Worm (Caenorhabditis elegans) whole organism, L1 larva: ENCODE data around the gene gst-7.
A peak's percentile ranks its signal among the peaks of the same experiment; 100 is the strongest.

Experiments
- C16A3.4 ChIP-seq: fragments of 150-350 bp; optimal IDR thresholded peaks from 2 replicates; lab custom pipeline; 2014; ENCODE audit warnings: missing biosample characterization, missing genetic modification characterization
- C34B4.2 ChIP-seq: sonication (generic microtip); optimal IDR thresholded peaks from 2 replicates; lab custom pipeline; 2017; ENCODE audit warnings: mild to moderate bottlenecking, missing genetic modification characterization, missing compliant biosample characterization
- F16B12.6 ChIP-seq: fragments of 150-350 bp; optimal IDR thresholded peaks from 2 replicates; lab custom pipeline; 2014; ENCODE audit warnings: missing biosample characterization, missing genetic modification characterization
- Y116A8C.19 ChIP-seq: sonication (generic microtip); optimal IDR thresholded peaks from 2 replicates; lab custom pipeline; 2016; ENCODE audit warnings: missing compliant biosample characterization, missing genetic modification characterization, borderline replicate concordance
- aly-2 ChIP-seq: fragments of 150-350 bp; optimal IDR thresholded peaks from 2 replicates; lab custom pipeline; 2014; ENCODE audit warnings: missing biosample characterization, missing genetic modification characterization
- ama-1 ChIP-seq: fragments of 150-350 bp; optimal IDR thresholded peaks from 2 replicates; lab custom pipeline; 2014
- blmp-1 ChIP-seq: fragments of 150-350 bp; optimal IDR thresholded peaks from 2 replicates; lab custom pipeline; 2014; ENCODE audit warnings: missing biosample characterization, missing genetic modification characterization
- ceh-8 ChIP-seq: fragments of 200-800 bp; sonication (Bioruptor generic); optimal IDR thresholded peaks from 2 replicates; lab custom pipeline; 2018; ENCODE audit warnings: mild to moderate bottlenecking, missing genetic modification characterization, moderate library complexity, missing compliant biosample characterization
- ces-1 ChIP-seq: fragments of 150-350 bp; optimal IDR thresholded peaks from 2 replicates; lab custom pipeline; 2014; ENCODE audit warnings: missing biosample characterization, missing genetic modification reagents, missing genetic modification characterization
- dpl-1 ChIP-seq, 3 experiments: fragments of 150-350 bp in 2 of 3; sonication (generic microtip) in 1 of 3; optimal IDR thresholded peaks; 2 replicates each; lab custom pipeline; 2014 to 2017; ENCODE audit warnings: missing biosample characterization in 3 of 3, missing genetic modification characterization in 3 of 3, missing genetic modification reagents in 3 of 3
- efl-3 ChIP-seq: fragments of 200-800 bp; sonication (Bioruptor generic); optimal IDR thresholded peaks from 2 replicates; lab custom pipeline; 2018; ENCODE audit warnings: mild to moderate bottlenecking, missing genetic modification characterization, missing compliant biosample characterization
- elt-3 ChIP-seq, 6 experiments: fragments of 150-350 bp in 1 of 6; sonication (generic microtip); optimal IDR thresholded peaks; 2 replicates each; lab custom pipeline; 2017 to 2018; ENCODE audit warnings: missing biosample characterization in 6 of 6, missing genetic modification characterization in 6 of 6, inconsistent platforms in 1 of 6
- ets-5 ChIP-seq: fragments of 200-800 bp; sonication (Bioruptor generic); IDR thresholded peaks from 2 replicates; pipeline ENCODE4 v1.3.6; 2022; ENCODE audit warnings: missing genetic modification characterization, missing compliant biosample characterization
- fkh-10 ChIP-seq: sonication (generic microtip); optimal IDR thresholded peaks from 2 replicates; lab custom pipeline; 2017; ENCODE audit warnings: missing biosample characterization, missing genetic modification reagents, missing genetic modification characterization
- fkh-4 ChIP-seq: sonication (generic microtip); optimal IDR thresholded peaks from 2 replicates; lab custom pipeline; 2016; ENCODE audit warnings: missing compliant biosample characterization, missing genetic modification characterization, borderline replicate concordance
- fkh-8 ChIP-seq: sonication (generic microtip); optimal IDR thresholded peaks from 2 replicates; lab custom pipeline; 2016; ENCODE audit warnings: mild to moderate bottlenecking, missing genetic modification characterization, missing compliant biosample characterization
- grh-1 ChIP-seq: fragments of 200-800 bp; sonication (Bioruptor generic); IDR thresholded peaks from 2 replicates; pipeline ENCODE4 v1.3.6; 2022; ENCODE audit warnings: missing genetic modification reagents, missing genetic modification characterization, missing compliant biosample characterization
- hlh-17 ChIP-seq: fragments of 200-800 bp; sonication (Bioruptor generic); optimal IDR thresholded peaks from 2 replicates; lab custom pipeline; 2018; ENCODE audit warnings: missing genetic modification characterization, mild to moderate bottlenecking, missing compliant biosample characterization, moderate library complexity, borderline replicate concordance
- hlh-4 ChIP-seq: sonication (generic microtip); optimal IDR thresholded peaks from 2 replicates; lab custom pipeline; 2016; ENCODE audit warnings: mild to moderate bottlenecking, missing genetic modification characterization, missing compliant biosample characterization
- isw-1 ChIP-seq: fragments of 200-800 bp; sonication (Bioruptor generic); IDR thresholded peaks from 2 replicates; pipeline ENCODE4 v1.3.6; 2022; ENCODE audit warnings: missing genetic modification characterization, missing compliant biosample characterization
- lin-13 ChIP-seq: fragments of 150-350 bp; optimal IDR thresholded peaks from 2 replicates; lab custom pipeline; 2014; ENCODE audit warnings: missing biosample characterization, missing genetic modification reagents, missing genetic modification characterization
- lin-14 ChIP-seq: fragments of 200-800 bp; sonication (Bioruptor generic); optimal IDR thresholded peaks from 2 replicates; lab custom pipeline; 2018; ENCODE audit warnings: mild to moderate bottlenecking, missing genetic modification characterization, moderate library complexity, missing compliant biosample characterization
- lin-35 ChIP-seq, 2 experiments: fragments of 150-350 bp; optimal IDR thresholded peaks; 2 replicates each; lab custom pipeline; 2014; ENCODE audit warnings: missing biosample characterization in 2 of 2, missing genetic modification characterization in 2 of 2, missing genetic modification reagents in 2 of 2
- lin-39 ChIP-seq: fragments of 150-350 bp; optimal IDR thresholded peaks from 2 replicates; lab custom pipeline; 2014; ENCODE audit warnings: missing biosample characterization, missing genetic modification reagents, missing genetic modification characterization
- mab-9 ChIP-seq: fragments of 200-800 bp; sonication (Bioruptor generic); IDR thresholded peaks from 2 replicates; pipeline ENCODE4 v1.3.6; 2022; ENCODE audit warnings: missing genetic modification reagents, missing genetic modification characterization, missing compliant biosample characterization
- mep-1 ChIP-seq: fragments of 150-350 bp; optimal IDR thresholded peaks from 2 replicates; lab custom pipeline; 2014; ENCODE audit warnings: missing biosample characterization, missing genetic modification characterization
- nhr-11 ChIP-seq: fragments of 150-350 bp; optimal IDR thresholded peaks from 2 replicates; lab custom pipeline; 2014; ENCODE audit warnings: missing biosample characterization, missing genetic modification characterization
- nhr-12 ChIP-seq: sonication (generic microtip); optimal IDR thresholded peaks from 2 replicates; lab custom pipeline; 2017; ENCODE audit warnings: missing biosample characterization, missing genetic modification characterization
- nhr-19 ChIP-seq: fragments of 200-800 bp; sonication (Bioruptor generic); conservative IDR thresholded peaks from 2 replicates; pipeline ENCODE4 v1.3.6; 2022; ENCODE audit warnings: missing genetic modification characterization, missing compliant biosample characterization
- nhr-20 ChIP-seq: sonication (generic microtip); optimal IDR thresholded peaks from 2 replicates; lab custom pipeline; 2016; ENCODE audit warnings: mild to moderate bottlenecking, missing genetic modification characterization, missing compliant biosample characterization
- nhr-237 ChIP-seq: fragments of 150-350 bp; optimal IDR thresholded peaks from 2 replicates; lab custom pipeline; 2014; ENCODE audit warnings: missing biosample characterization, missing genetic modification characterization
- nhr-28 ChIP-seq: fragments of 150-350 bp; optimal IDR thresholded peaks from 2 replicates; lab custom pipeline; 2014; ENCODE audit warnings: missing biosample characterization, missing genetic modification characterization
- nhr-47 ChIP-seq: sonication (generic microtip); optimal IDR thresholded peaks from 2 replicates; lab custom pipeline; 2016; ENCODE audit warnings: mild to moderate bottlenecking, missing genetic modification characterization, moderate library complexity, missing compliant biosample characterization
- nhr-84 ChIP-seq: sonication (generic microtip); optimal IDR thresholded peaks from 2 replicates; lab custom pipeline; 2017; ENCODE audit warnings: missing biosample characterization, missing genetic modification characterization
- nhr-90 ChIP-seq: sonication (generic microtip); optimal IDR thresholded peaks from 2 replicates; lab custom pipeline; 2016; ENCODE audit warnings: mild to moderate bottlenecking, missing genetic modification characterization, missing compliant biosample characterization; ENCODE audit not compliant: poor library complexity
- pag-3 ChIP-seq: sonication (generic microtip); optimal IDR thresholded peaks from 2 replicates; lab custom pipeline; 2017; ENCODE audit warnings: missing genetic modification characterization, mild to moderate bottlenecking, missing compliant biosample characterization, antibody characterized with exemption, borderline replicate concordance; ENCODE audit not compliant: insufficient read depth
- pax-3 ChIP-seq: fragments of 200-800 bp; sonication (Bioruptor generic); optimal IDR thresholded peaks from 2 replicates; lab custom pipeline; 2018; ENCODE audit warnings: mild to moderate bottlenecking, missing genetic modification characterization, moderate library complexity, missing compliant biosample characterization
- rnt-1 ChIP-seq: sonication (generic microtip); optimal IDR thresholded peaks from 2 replicates; lab custom pipeline; 2016; ENCODE audit warnings: mild to moderate bottlenecking, missing genetic modification characterization, moderate library complexity, missing compliant biosample characterization
- skn-1 ChIP-seq: fragments of 150-350 bp; optimal IDR thresholded peaks from 2 replicates; lab custom pipeline; 2014; ENCODE audit warnings: missing biosample characterization, missing genetic modification characterization
- snpc-4 ChIP-seq: fragments of 150-350 bp; optimal IDR thresholded peaks from 2 replicates; lab custom pipeline; 2014; ENCODE audit warnings: missing biosample characterization, missing genetic modification characterization
- snu-23 ChIP-seq: sonication (generic microtip); optimal IDR thresholded peaks from 2 replicates; lab custom pipeline; 2016; ENCODE audit warnings: missing genetic modification characterization, missing compliant biosample characterization
- sox-4 ChIP-seq: sonication (generic microtip); optimal IDR thresholded peaks from 2 replicates; lab custom pipeline; 2016; ENCODE audit warnings: missing genetic modification characterization, missing compliant biosample characterization
- swsn-7 ChIP-seq: sonication (generic microtip); optimal IDR thresholded peaks from 2 replicates; lab custom pipeline; 2016; ENCODE audit warnings: missing genetic modification characterization, missing compliant biosample characterization
- tbx-2 ChIP-seq: sonication (generic microtip); optimal IDR thresholded peaks from 2 replicates; lab custom pipeline; 2016; ENCODE audit warnings: missing genetic modification characterization, missing compliant biosample characterization
- tlp-1 ChIP-seq: fragments of 150-350 bp; optimal IDR thresholded peaks from 2 replicates; lab custom pipeline; 2014; ENCODE audit warnings: missing biosample characterization, missing genetic modification characterization
- unc-130 ChIP-seq: fragments of 150-350 bp; optimal IDR thresholded peaks from 2 replicates; lab custom pipeline; 2017; ENCODE audit warnings: missing biosample characterization, missing genetic modification characterization, inconsistent platforms
- unc-30 ChIP-seq: sonication (generic microtip); optimal IDR thresholded peaks from 2 replicates; lab custom pipeline; 2017; ENCODE audit warnings: missing biosample characterization, missing genetic modification characterization
- xbp-1 ChIP-seq: sonication (generic microtip); optimal IDR thresholded peaks from 2 replicates; lab custom pipeline; 2016; ENCODE audit warnings: missing genetic modification characterization, missing compliant biosample characterization

gst-7 gene

ce11 chrII:4856113-4856512 lies 25.7 kb upstream of the gst-7 start (continued):
- peak; percentile 45 for TF ChIP-seq fkh-8 (tag; lab: Kevin White, UChicago)
- no peak for TF ChIP-seq Y116A8C.19 (tag; lab: Kevin White, UChicago)
- no peak for TF ChIP-seq ets-5 (GFP tag; lab: Robert Waterston, UW)
- TF ChIP-seq F16B12.6 (tag; lab: Kevin White, UChicago) = no peak
- TF ChIP-seq nhr-19 (GFP tag; lab: Robert Waterston, UW) = no peak
- no peak for TF ChIP-seq nhr-84
- peak in 1 of 6 experiments; percentile 56 for TF ChIP-seq elt-3 (tag; optimal IDR thresholded peaks at IDR 0.05; lab: Kevin White, UChicago)
- TF ChIP-seq skn-1 (tag; lab: Kevin White, UChicago) = peak; percentile 57
- TF ChIP-seq nhr-28 (tag; lab: Kevin White, UChicago) = no peak
- TF ChIP-seq unc-30 = no peak
- TF ChIP-seq fkh-4 (tag; lab: Kevin White, UChicago) = no peak
- TF ChIP-seq lin-39 (tag; lab: Kevin White, UChicago) = no peak
- no peak for TF ChIP-seq tbx-2 (tag; lab: Kevin White, UChicago)
- TF ChIP-seq lin-14 (GFP tag; lab: Kevin White, UChicago) = peak; percentile 52
- TF ChIP-seq snu-23 = peak; percentile 30
- no peak for TF ChIP-seq snpc-4 (tag; lab: Kevin White, UChicago)
- no peak for TF ChIP-seq mab-9 (GFP tag; lab: Robert Waterston, UW)
- no peak for TF ChIP-seq nhr-90 (tag; lab: Kevin White, UChicago)
- TF ChIP-seq C16A3.4 (tag; lab: Kevin White, UChicago) = no peak
- TF ChIP-seq blmp-1 = peak; percentile 53
- no peak for TF ChIP-seq C34B4.2 (tag; lab: Kevin White, UChicago)
- TF ChIP-seq nhr-237 = no peak
- peak; percentile 57 for TF ChIP-seq nhr-20 (tag; lab: Kevin White, UChicago)
- TF ChIP-seq isw-1 (GFP tag; lab: Robert Waterston, UW) = no peak
- TF ChIP-seq pax-3 (tag; lab: Kevin White, UChicago) = peak; percentile 38
- peak; percentile 25 for TF ChIP-seq nhr-47
- TF ChIP-seq ceh-8 (GFP tag; lab: Kevin White, UChicago) = no peak
- peak; percentile 26 for TF ChIP-seq lin-13 (GFP tag; lab: Kevin White, UChicago)
- no peak for TF ChIP-seq unc-130 (tag; lab: Kevin White, UChicago)
- no peak for TF ChIP-seq nhr-12 (tag; lab: Kevin White, UChicago)
- no peak for TF ChIP-seq xbp-1 (tag; lab: Kevin White, UChicago)
- no peak for TF ChIP-seq hlh-4 (tag; lab: Kevin White, UChicago)
- TF ChIP-seq, all 84 proteins: peak for 20

DNA sequence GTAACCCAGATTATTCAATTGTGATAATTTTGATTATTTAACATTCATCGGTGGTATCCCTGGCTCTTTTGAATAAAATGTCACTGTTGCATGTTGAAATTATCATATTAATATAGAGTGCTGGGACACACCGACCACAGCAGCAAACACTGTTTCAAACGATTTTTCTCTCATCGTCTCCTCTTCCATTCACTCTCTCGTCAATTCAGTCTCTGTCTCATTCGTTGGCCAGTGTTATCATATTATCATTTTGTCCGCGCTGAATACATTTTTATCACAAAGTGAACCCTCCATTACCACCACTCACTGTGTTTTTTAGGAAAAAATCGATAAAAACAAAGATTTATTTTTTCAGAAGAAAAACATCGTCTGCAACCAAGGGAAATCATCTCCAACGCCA lies 24.8 kb upstream of the gst-7 start:
- no peak for TF ChIP-seq Y116A8C.19 (tag; lab: Kevin White, UChicago)
- TF ChIP-seq rnt-1 (tag; lab: Kevin White, UChicago) = no peak
- no peak for TF ChIP-seq dpl-1 (GFP tag; optimal IDR thresholded peaks at IDR 0.05; lab: Kevin White, UChicago)
- TF ChIP-seq ceh-8 (GFP tag; lab: Kevin White, UChicago) = no peak
- TF ChIP-seq lin-14 (GFP tag; lab: Kevin White, UChicago) = peak; percentile 8
- TF ChIP-seq tlp-1 (tag; lab: Kevin White, UChicago) = no peak
- TF ChIP-seq fkh-4 (tag; lab: Kevin White, UChicago) = no peak
- TF ChIP-seq aly-2 = no peak
- no peak for TF ChIP-seq sox-4 (tag; lab: Kevin White, UChicago)
- no peak for TF ChIP-seq pag-3 (tag; lab: Kevin White, UChicago)
- TF ChIP-seq nhr-28 (tag; lab: Kevin White, UChicago) = no peak
- TF ChIP-seq ces-1 (GFP tag; lab: Kevin White, UChicago) = no peak
- no peak for TF ChIP-seq skn-1 (tag; lab: Kevin White, UChicago)
- TF ChIP-seq blmp-1 = peak; percentile 32
- no peak for TF ChIP-seq swsn-7
- TF ChIP-seq fkh-8 (tag; lab: Kevin White, UChicago) = no peak
- no peak for TF ChIP-seq unc-30
- no peak for TF ChIP-seq xbp-1 (tag; lab: Kevin White, UChicago)
- no peak for TF ChIP-seq grh-1
- TF ChIP-seq mep-1 (tag; lab: Kevin White, UChicago) = no peak
- no peak for TF ChIP-seq efl-3 (GFP tag; lab: Kevin White, UChicago)
- TF ChIP-seq elt-3 (tag; optimal IDR thresholded peaks at IDR 0.05; lab: Kevin White, UChicago) = peak in 1 of 6 experiments; percentile 45
- TF ChIP-seq hlh-4 (tag; lab: Kevin White, UChicago) = no peak
- no peak for TF ChIP-seq fkh-10 (GFP tag; lab: Kevin White, UChicago)
- TF ChIP-seq nhr-84 = no peak
- TF ChIP-seq nhr-47 = no peak
- no peak for TF ChIP-seq ama-1 (lab: Kevin White, UChicago)
- no peak for TF ChIP-seq pax-3 (tag; lab: Kevin White, UChicago)
- no peak for TF ChIP-seq nhr-11
- TF ChIP-seq nhr-90 (tag; lab: Kevin White, UChicago) = peak; percentile 6
- TF ChIP-seq lin-35 (GFP tag; optimal IDR thresholded peaks at IDR 0.05; lab: Kevin White, UChicago) = peak in 1 of 2 experiments; percentile 25
- no peak for TF ChIP-seq ets-5 (GFP tag; lab: Robert Waterston, UW)
- no peak for TF ChIP-seq hlh-17 (GFP tag; lab: Kevin White, UChicago)
- TF ChIP-seq snu-23 = peak; percentile 4
